Worm (Caenorhabditis elegans) whole organism, midembryonic: ENCODE data around the gene irld-67.
A peak's percentile ranks its signal among the peaks of the same experiment; 100 is the strongest.

Experiments
- T22C8.4 ChIP-seq: fragments of 200-800 bp; sonication (Bioruptor generic); IDR thresholded peaks from 2 replicates; pipeline ENCODE4 v1.3.6; 2022; ENCODE audit warnings: missing genetic modification characterization, missing compliant biosample characterization
- cog-1 ChIP-seq: sonication (generic microtip); optimal IDR thresholded peaks from 2 replicates; lab custom pipeline; 2016; ENCODE audit warnings: missing genetic modification characterization, missing compliant biosample characterization
- flt-1 ChIP-seq: fragments of 200-800 bp; sonication (Bioruptor generic); IDR thresholded peaks from 2 replicates; pipeline ENCODE4 v1.3.6; 2022; ENCODE audit warnings: missing genetic modification characterization, missing compliant biosample characterization
- klf-2 ChIP-seq: fragments of 200-800 bp; sonication (Bioruptor generic); conservative IDR thresholded peaks from 2 replicates; pipeline ENCODE4 v1.3.6; 2022; ENCODE audit warnings: missing genetic modification reagents, missing genetic modification characterization, missing compliant biosample characterization
- med-1 ChIP-seq: sonication (generic microtip); optimal IDR thresholded peaks from 2 replicates; lab custom pipeline; 2017; ENCODE audit warnings: missing genetic modification characterization, mild to moderate bottlenecking, missing compliant biosample characterization, antibody characterized with exemption, missing genetic modification reagents; ENCODE audit not compliant: insufficient read depth
- ref-1 ChIP-seq: fragments of 200-800 bp; sonication (Bioruptor generic); conservative IDR thresholded peaks from 2 replicates; pipeline ENCODE4 v1.3.6; 2022; ENCODE audit warnings: missing genetic modification reagents, missing genetic modification characterization, missing compliant biosample characterization
- tab-1 ChIP-seq: fragments of 200-800 bp; sonication (Bioruptor generic); IDR thresholded peaks from 2 replicates; pipeline ENCODE4 v1.3.6; 2022; ENCODE audit warnings: missing genetic modification characterization, missing compliant biosample characterization
- ztf-23 ChIP-seq: fragments of 200-800 bp; sonication (Bioruptor generic); IDR thresholded peaks from 2 replicates; pipeline ENCODE4 v1.3.6; 2022; ENCODE audit warnings: missing genetic modification reagents, missing genetic modification characterization, missing compliant biosample characterization
- ztf-29 ChIP-seq: fragments of 200-800 bp; sonication (Bioruptor generic); IDR thresholded peaks from 2 replicates; pipeline ENCODE4 v1.3.6; 2022; ENCODE audit warnings: missing genetic modification reagents, missing genetic modification characterization, missing compliant biosample characterization

Gene irld-67

ce11 chrII:2937852-2938251 is 3.6 kb upstream of the irld-67 start, which contains the start of gene irld-65:
Gene irld-65, minus strand, starts transcription at chrII:2937952.
- TF ChIP-seq klf-2 (GFP tag; lab: Robert Waterston, UW) = no peak
- TF ChIP-seq tab-1 (GFP tag; lab: Robert Waterston, UW) = no peak
- no peak for TF ChIP-seq med-1 (GFP tag; lab: Kevin White, UChicago)
- no peak for TF ChIP-seq cog-1 (tag; lab: Kevin White, UChicago)
- no peak for TF ChIP-seq ref-1 (GFP tag; lab: Robert Waterston, UW)
- TF ChIP-seq ztf-29 (GFP tag; lab: Robert Waterston, UW) = no peak
- no peak for TF ChIP-seq T22C8.4 (GFP tag; lab: Robert Waterston, UW)
- no peak for TF ChIP-seq flt-1 (GFP tag; lab: Robert Waterston, UW)
- no peak for TF ChIP-seq ztf-23 (GFP tag; lab: Robert Waterston, UW)

DNA sequence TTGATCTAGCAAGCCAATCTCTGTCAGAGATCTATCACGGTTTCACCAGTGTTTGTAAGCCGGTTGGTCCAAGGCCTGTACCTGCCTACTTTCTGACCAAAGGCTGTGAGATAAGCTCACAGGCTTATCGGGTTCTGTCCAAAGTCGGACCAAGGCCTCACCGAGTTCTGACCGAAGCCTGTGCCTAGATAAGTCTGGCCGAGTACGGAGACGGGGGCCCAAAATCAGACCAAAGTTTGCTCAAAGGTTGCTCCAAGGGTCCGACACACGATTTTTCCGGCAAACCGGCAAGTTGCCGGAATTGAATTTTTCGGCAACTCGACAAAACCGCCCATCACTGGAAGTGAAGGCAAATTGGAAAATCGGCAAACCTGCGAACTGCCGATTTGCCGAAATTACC is 2.7 kb downstream of the irld-67 start:
- no peak for TF ChIP-seq klf-2 (GFP tag; lab: Robert Waterston, UW)
- TF ChIP-seq ztf-23 (GFP tag; lab: Robert Waterston, UW) = peak; percentile 47; the same call in 1 of the 2 replicates
- no peak for TF ChIP-seq cog-1 (tag; lab: Kevin White, UChicago)
- no peak for TF ChIP-seq med-1 (GFP tag; lab: Kevin White, UChicago)

- TF ChIP-seq ref-1 (GFP tag; lab: Robert Waterston, UW) (no peak), ztf-23 (GFP tag; lab: Robert Waterston, UW) (no peak), klf-2 (GFP tag; lab: Robert Waterston, UW) (no peak), tab-1 (GFP tag; lab: Robert Waterston, UW) (no peak), cog-1 (tag; lab: Kevin White, UChicago) (no peak), ztf-29 (GFP tag; lab: Robert Waterston, UW) (no peak), flt-1 (GFP tag; lab: Robert Waterston, UW) (no peak), med-1 (GFP tag; lab: Kevin White, UChicago) (no peak), T22C8.4 (GFP tag; lab: Robert Waterston, UW) (no peak)
These were observed 3.8 kb downstream of the irld-67 start, which contains the start of the genes irld-64 and irld-63 for ce11 chrII:2930499-2930898. Gene irld-64, minus strand, starts transcription at chrII:2930599. Gene irld-63, plus strand, starts transcription at chrII:2930728.

ce11 chrII:2929846-2930245 is 4.4 kb downstream of the irld-67 start:
- no peak for TF ChIP-seq ref-1 (GFP tag; lab: Robert Waterston, UW)
- no peak for TF ChIP-seq T22C8.4 (GFP tag; lab: Robert Waterston, UW)
- no peak for TF ChIP-seq med-1 (GFP tag; lab: Kevin White, UChicago)
- TF ChIP-seq cog-1 (tag; lab: Kevin White, UChicago) = no peak
- no peak for TF ChIP-seq ztf-23 (GFP tag; lab: Robert Waterston, UW)
- no peak for TF ChIP-seq klf-2 (GFP tag; lab: Robert Waterston, UW)
- TF ChIP-seq tab-1 (GFP tag; lab: Robert Waterston, UW) = no peak
- no peak for TF ChIP-seq flt-1 (GFP tag; lab: Robert Waterston, UW)
- TF ChIP-seq ztf-29 (GFP tag; lab: Robert Waterston, UW) = no peak

DNA sequence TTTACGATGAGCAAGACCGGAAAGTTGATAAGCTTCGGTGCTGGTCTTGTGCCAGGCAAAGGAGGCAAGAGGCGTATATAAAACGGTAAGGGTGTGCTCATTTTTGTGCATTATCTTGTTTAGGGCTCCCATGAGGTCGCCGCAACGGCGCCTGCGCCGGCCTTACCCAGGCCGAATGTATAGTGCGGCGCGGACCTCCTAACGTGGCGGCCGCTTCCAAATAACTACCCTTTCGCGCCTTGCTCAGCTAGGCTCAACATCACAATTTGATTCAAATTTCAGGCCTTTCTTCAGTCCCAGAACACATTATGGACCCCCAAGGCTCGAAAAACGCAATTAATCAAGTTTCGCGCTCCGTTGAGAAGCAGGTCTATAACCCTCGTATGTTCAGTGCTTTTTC is 6.7 kb downstream of the irld-67 start, which contains the start of the genes ZK355.3 and ZK355.8:
Gene ZK355.3 (minus strand): TSS at position 101 of the 400 bp plus-strand sequence.
Gene ZK355.8 (plus strand): TSS at position 272 of the 400 bp plus-strand sequence.
- no peak for TF ChIP-seq ref-1 (GFP tag; lab: Robert Waterston, UW)
- no peak for TF ChIP-seq cog-1 (tag; lab: Kevin White, UChicago)
- no peak for TF ChIP-seq tab-1 (GFP tag; lab: Robert Waterston, UW)
- TF ChIP-seq med-1 (GFP tag; lab: Kevin White, UChicago) = no peak
- no peak for TF ChIP-seq flt-1 (GFP tag; lab: Robert Waterston, UW)
- no peak for TF ChIP-seq ztf-23 (GFP tag; lab: Robert Waterston, UW)
- no peak for TF ChIP-seq T22C8.4 (GFP tag; lab: Robert Waterston, UW)
- TF ChIP-seq klf-2 (GFP tag; lab: Robert Waterston, UW) = no peak
- no peak for TF ChIP-seq ztf-29 (GFP tag; lab: Robert Waterston, UW)

DNA sequence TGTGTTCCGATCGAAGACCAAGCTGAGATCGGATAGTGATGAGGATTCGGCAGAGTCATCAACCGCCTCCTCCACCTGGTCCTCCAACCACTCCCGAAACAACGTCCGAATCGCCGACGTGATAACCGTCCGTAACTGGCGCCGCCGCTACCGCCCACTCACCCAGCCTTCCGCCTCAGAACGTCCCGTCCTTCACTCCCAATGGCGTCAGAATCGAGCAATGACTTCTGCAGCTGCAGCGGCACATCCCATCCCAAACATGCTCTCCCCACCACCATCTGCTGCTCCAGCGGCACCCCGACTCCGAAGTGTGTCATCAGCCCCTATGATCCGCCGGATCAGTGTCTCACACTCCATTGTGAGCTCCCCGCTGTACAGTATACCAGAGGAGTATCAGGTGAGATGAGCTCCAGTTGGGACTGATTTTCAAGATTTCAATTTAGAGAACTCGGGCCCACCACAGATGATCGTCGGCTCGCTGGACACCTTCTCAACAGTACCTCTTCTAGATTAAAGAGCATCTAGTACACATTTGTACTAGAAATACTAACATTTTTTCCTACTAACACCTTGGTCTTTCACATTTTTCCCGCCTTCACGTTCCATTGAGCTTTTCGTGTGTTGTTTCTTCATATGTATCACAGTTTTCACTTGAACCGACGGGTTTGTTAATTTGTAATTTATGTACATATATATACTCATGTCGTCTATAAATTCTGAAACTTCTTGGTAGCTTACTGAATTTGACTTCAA is 8.3 kb downstream of the irld-67 start:
- TF ChIP-seq cog-1 (tag; lab: Kevin White, UChicago) (no peak), ref-1 (GFP tag; lab: Robert Waterston, UW) (no peak), klf-2 (GFP tag; lab: Robert Waterston, UW) (no peak), med-1 (GFP tag; lab: Kevin White, UChicago) (no peak)

DNA sequence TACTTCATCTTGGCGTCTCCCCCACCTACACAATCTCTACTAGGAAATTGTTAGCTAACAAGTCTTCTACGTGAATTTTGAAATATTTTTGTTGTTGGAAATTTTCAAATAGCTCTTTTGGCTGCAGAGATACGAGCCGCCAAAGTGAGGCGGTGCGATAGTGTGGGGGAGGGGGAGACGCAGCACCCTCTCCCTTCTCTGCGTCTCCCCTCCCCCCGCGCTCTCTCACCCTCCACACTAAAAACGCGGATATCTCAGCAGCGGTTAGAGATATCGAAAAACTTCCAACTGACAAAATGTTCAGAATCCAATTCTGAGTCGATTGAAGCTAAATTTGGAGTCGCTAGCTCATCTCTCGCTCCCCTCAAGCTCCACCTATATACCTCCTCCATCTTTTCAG is 9.2 kb downstream of the irld-67 start:
- TF ChIP-seq cog-1 (tag; lab: Kevin White, UChicago) (no peak), tab-1 (GFP tag; lab: Robert Waterston, UW) (no peak), med-1 (GFP tag; lab: Kevin White, UChicago) (no peak), ztf-23 (GFP tag; lab: Robert Waterston, UW) (no peak), T22C8.4 (GFP tag; lab: Robert Waterston, UW) (no peak), klf-2 (GFP tag; lab: Robert Waterston, UW) (no peak), ref-1 (GFP tag; lab: Robert Waterston, UW) (no peak), flt-1 (GFP tag; lab: Robert Waterston, UW) (no peak), ztf-29 (GFP tag; lab: Robert Waterston, UW) (no peak)

DNA sequence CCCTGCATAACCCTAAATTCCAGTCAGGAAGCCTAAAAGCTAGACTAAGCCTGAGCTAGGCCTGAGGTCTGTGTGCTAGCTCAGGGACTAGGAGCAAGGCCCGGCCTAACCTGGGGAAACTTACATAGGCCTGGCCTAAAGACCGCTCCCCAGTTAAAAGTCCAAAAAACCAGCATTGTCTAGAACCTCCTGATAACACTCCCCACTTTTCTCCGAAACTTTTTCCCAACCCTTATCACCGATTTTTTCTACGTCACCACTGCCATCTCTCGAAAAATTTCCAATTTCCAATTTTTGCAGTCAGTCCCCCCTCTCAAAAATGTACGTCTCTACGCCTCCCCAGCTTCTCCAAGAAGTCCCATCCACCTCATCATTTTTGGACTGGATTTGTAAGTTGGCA is 10.6 kb downstream of the irld-67 start, which contains the start of gene ZK355.2:
Gene ZK355.2 (plus strand): TSS at position 301 of the 400 bp plus-strand sequence.
- TF ChIP-seq med-1 (GFP tag; lab: Kevin White, UChicago) (no peak), tab-1 (GFP tag; lab: Robert Waterston, UW) (no peak), T22C8.4 (GFP tag; lab: Robert Waterston, UW) (no peak), ztf-29 (GFP tag; lab: Robert Waterston, UW) (no peak), cog-1 (tag; lab: Kevin White, UChicago) (no peak), klf-2 (GFP tag; lab: Robert Waterston, UW) (no peak), ztf-23 (GFP tag; lab: Robert Waterston, UW) (no peak), flt-1 (GFP tag; lab: Robert Waterston, UW) (no peak), ref-1 (GFP tag; lab: Robert Waterston, UW) (no peak)
